Fruit fly (Drosophila melanogaster): ENCODE data around the gene CG14893.
A peak's percentile ranks its signal among the peaks of the same experiment; 100 is the strongest.

The CG14893 gene

dm6 chr3R:16614241-16614640, 6.3 kb upstream of the CG14893 start, which contains the start of gene CG10340:
Gene CG10340, minus strand, starts transcription at chr3R:16614391.
- peak; percentile 32 for TF ChIP-seq Mnt (GFP tag; optimal IDR thresholded peaks at IDR 0.05)
- TF ChIP-seq bab1 (GFP tag; optimal IDR thresholded peaks at IDR 0.05), result peak; percentile 11
- no peak for TF ChIP-seq CG14711 (tag; optimal IDR thresholded peaks at IDR 0.05)
- no peak for TF ChIP-seq CG12768 (GFP tag; optimal IDR thresholded peaks at IDR 0.05)
- peak; percentile 4 for TF ChIP-seq Hr96 (GFP tag; optimal IDR thresholded peaks at IDR 0.05)
- peak; percentile 43 for TF ChIP-seq kay (GFP tag; ENCODE audit: borderline replicate concordance)

dm6 chr3R:16615009-16615408, 5.6 kb upstream of the CG14893 start, which contains the start of gene CG17562:
Gene CG17562, plus strand, starts transcription at chr3R:16615309.
- no peak for TF ChIP-seq CG1620 (GFP tag; optimal IDR thresholded peaks at IDR 0.05)
- peak; percentile 28 for TF ChIP-seq CG33017 (tag; optimal IDR thresholded peaks at IDR 0.05)

- TF ChIP-seq CG33017 (tag; optimal IDR thresholded peaks at IDR 0.05) (peak; percentile 21), Crg-1 (GFP tag; optimal IDR thresholded peaks at IDR 0.05) (no peak), CG5204 (GFP tag; optimal IDR thresholded peaks at IDR 0.05) (peak; percentile 26), CG14711 (tag; optimal IDR thresholded peaks at IDR 0.05) (no peak), CG7101 (tag; optimal IDR thresholded peaks at IDR 0.05) (peak; percentile 22), cnc (optimal IDR thresholded peaks at IDR 0.05) (no peak), cic (GFP tag; optimal IDR thresholded peaks at IDR 0.05) (no peak)
Observed at dm6 chr3R:16617650-16618049, 2.9 kb upstream of the CG14893 start, which contains the start of gene CG17560. Gene CG17560, plus strand, starts transcription at chr3R:16617950.

- no peak for TF ChIP-seq tj (GFP tag; optimal IDR thresholded peaks at IDR 0.05)
- TF ChIP-seq Hr96 (GFP tag; optimal IDR thresholded peaks at IDR 0.05), result no peak
- no peak for TF ChIP-seq kay (GFP tag; ENCODE audit: borderline replicate concordance)
- TF ChIP-seq CG11617 (GFP tag; optimal IDR thresholded peaks at IDR 0.05), result no peak
- TF ChIP-seq Mnt (GFP tag; optimal IDR thresholded peaks at IDR 0.05), result no peak
- TF ChIP-seq CG12768 (GFP tag; optimal IDR thresholded peaks at IDR 0.05), result no peak
- TF ChIP-seq cic (GFP tag; optimal IDR thresholded peaks at IDR 0.05), result no peak
- TF ChIP-seq CG1620 (GFP tag; optimal IDR thresholded peaks at IDR 0.05), result no peak
- no peak for TF ChIP-seq CG14711 (tag; optimal IDR thresholded peaks at IDR 0.05)
- TF ChIP-seq Clk (GFP tag; optimal IDR thresholded peaks at IDR 0.05), result no peak
- no peak for TF ChIP-seq bab1 (GFP tag; optimal IDR thresholded peaks at IDR 0.05)
- TF ChIP-seq toe (GFP tag; optimal IDR thresholded peaks at IDR 0.05), result no peak
- no peak for TF ChIP-seq ovo (GFP tag; optimal IDR thresholded peaks at IDR 0.05)
Observed at dm6 chr3R:16624371-16624749, 3.8 kb downstream of the CG14893 start, which contains the start of gene Ccdc114. Gene Ccdc114, minus strand, starts transcription at chr3R:16624717.

dm6 chr3R:16624750-16625549, 4.4 kb downstream of the CG14893 start, which contains the start of gene Fas1:
Gene Fas1, plus strand, starts transcription at chr3R:16625238.
- TF ChIP-seq toe (GFP tag; optimal IDR thresholded peaks at IDR 0.05) (no peak), Mnt (GFP tag; optimal IDR thresholded peaks at IDR 0.05) (peak; percentile 32), cic (GFP tag; optimal IDR thresholded peaks at IDR 0.05) (no peak), pad (GFP tag; optimal IDR thresholded peaks at IDR 0.05) (no peak), CG7045 (GFP tag; optimal IDR thresholded peaks at IDR 0.05) (no peak), bab1 (GFP tag; optimal IDR thresholded peaks at IDR 0.05) (no peak), Crg-1 (GFP tag; optimal IDR thresholded peaks at IDR 0.05) (peak; percentile 1), CG12768 (GFP tag; optimal IDR thresholded peaks at IDR 0.05) (no peak), kay (GFP tag; ENCODE audit: borderline replicate concordance) (peak; percentile 89), Clk (GFP tag; optimal IDR thresholded peaks at IDR 0.05) (no peak), ovo (GFP tag; optimal IDR thresholded peaks at IDR 0.05) (no peak), Hr96 (GFP tag; optimal IDR thresholded peaks at IDR 0.05) (peak; percentile 2)

- TF ChIP-seq kay (GFP tag; ENCODE audit: borderline replicate concordance) (peak; percentile 79), CG12768 (GFP tag; optimal IDR thresholded peaks at IDR 0.05) (no peak), Hr96 (GFP tag; optimal IDR thresholded peaks at IDR 0.05) (no peak), CG7101 (tag; optimal IDR thresholded peaks at IDR 0.05) (no peak), ovo (GFP tag; optimal IDR thresholded peaks at IDR 0.05) (peak; percentile 12), CG1620 (GFP tag; optimal IDR thresholded peaks at IDR 0.05) (no peak), cnc (optimal IDR thresholded peaks at IDR 0.05) (no peak), CG7045 (GFP tag; optimal IDR thresholded peaks at IDR 0.05) (no peak), CG5204 (GFP tag; optimal IDR thresholded peaks at IDR 0.05) (no peak), toe (GFP tag; optimal IDR thresholded peaks at IDR 0.05) (no peak), Clk (GFP tag; optimal IDR thresholded peaks at IDR 0.05) (no peak), tj (GFP tag; optimal IDR thresholded peaks at IDR 0.05) (peak; percentile 81), cic (GFP tag; optimal IDR thresholded peaks at IDR 0.05) (no peak), Crg-1 (GFP tag; optimal IDR thresholded peaks at IDR 0.05) (no peak), CG33017 (tag; optimal IDR thresholded peaks at IDR 0.05) (no peak), CG11617 (GFP tag; optimal IDR thresholded peaks at IDR 0.05) (no peak), CG14711 (tag; optimal IDR thresholded peaks at IDR 0.05) (no peak), pad (GFP tag; optimal IDR thresholded peaks at IDR 0.05) (no peak), Mnt (GFP tag; optimal IDR thresholded peaks at IDR 0.05) (no peak), bab1 (GFP tag; optimal IDR thresholded peaks at IDR 0.05) (no peak)
Observed at dm6 chr3R:16625844-16626430, 5.4 kb downstream of the CG14893 start.

Data from whole organism, adult.